Worm (Caenorhabditis elegans) whole organism, young adult: ENCODE data around the gene gcl-1.

Experiments
- ama-1 ChIP-seq, 3 experiments: fragments of 150-350 bp in 1 of 3; sonication (generic microtip) in 2 of 3; optimal IDR thresholded peaks; 2 replicates each; lab custom pipeline; 2014 to 2018; ENCODE audit warnings: missing biosample characterization in 2 of 3, missing genetic modification characterization in 2 of 3, missing genetic modification reagents in 2 of 3
- gei-17 ChIP-seq: fragments of 200-800 bp; sonication (Bioruptor generic); optimal IDR thresholded peaks from 2 replicates; lab custom pipeline; 2018; ENCODE audit warnings: mild to moderate bottlenecking, missing genetic modification characterization, missing compliant biosample characterization
- pha-4 ChIP-seq: fragments of 150-350 bp; sonication (generic microtip); optimal IDR thresholded peaks from 2 replicates; lab custom pipeline; 2014; ENCODE audit warnings: missing biosample characterization, missing genetic modification reagents, missing genetic modification characterization
- rec-8 ChIP-seq, 2 experiments: sonication (generic microtip); optimal IDR thresholded peaks; 2 replicates each; lab custom pipeline; 2016; ENCODE audit warnings: mild to moderate bottlenecking in 2 of 2, missing genetic modification characterization in 2 of 2, missing genetic modification reagents in 2 of 2, missing genotype in 2 of 2, missing biosample characterization in 1 of 2, missing compliant biosample characterization in 1 of 2, moderate library complexity in 1 of 2
- snpc-4 ChIP-seq, 5 experiments: fragments of 150-350 bp in 1 of 5; sonication (generic microtip) in 4 of 5; optimal IDR thresholded peaks; 2 replicates each; lab custom pipeline; 2014 to 2018; ENCODE audit warnings: missing genetic modification characterization in 5 of 5, missing biosample characterization in 3 of 5, antibody characterized with exemption in 2 of 5, mild to moderate bottlenecking in 2 of 5, missing compliant biosample characterization in 2 of 5, missing genotype in 2 of 5, moderate library complexity in 2 of 5, missing genetic modification reagents in 1 of 5
- zim-3 ChIP-seq: sonication (generic microtip); optimal IDR thresholded peaks from 2 replicates; lab custom pipeline; 2017; ENCODE audit warnings: mild to moderate bottlenecking, missing genetic modification characterization, moderate library complexity, missing compliant biosample characterization
- ztf-6 ChIP-seq: fragments of 200-800 bp; sonication (Bioruptor generic); IDR thresholded peaks from 2 replicates; pipeline ENCODE4 v1.3.6; 2022; ENCODE audit warnings: missing genetic modification reagents, missing genetic modification characterization, missing compliant biosample characterization

DNA sequence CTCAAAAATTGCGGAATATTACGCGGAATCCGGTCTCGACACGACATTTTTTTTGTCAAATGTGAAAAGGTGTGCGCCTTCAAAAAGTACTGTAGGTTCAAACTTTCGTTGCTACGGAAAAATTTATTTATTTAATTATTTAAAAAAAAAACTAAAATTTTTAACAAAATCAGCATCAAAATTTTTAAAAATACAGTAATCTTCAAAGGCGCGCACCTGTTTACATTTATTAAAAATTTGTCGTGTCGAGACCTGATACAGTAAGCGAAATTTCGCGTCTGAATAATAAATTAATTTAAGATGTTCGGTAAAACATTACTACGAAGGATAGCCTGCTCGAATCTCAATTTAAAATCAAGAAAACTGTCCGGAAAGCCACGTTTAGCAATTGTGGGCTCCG is 41.0 kb downstream of the gcl-1 start, which contains the start of gene Y62E10A.6:
- no peak for TF ChIP-seq ztf-6
- TF ChIP-seq snpc-4 (GFP tag; optimal IDR thresholded peaks at IDR 0.05; lab: Kevin White, UChicago), result no peak
- no peak for TF ChIP-seq snpc-4 (tag; optimal IDR thresholded peaks at IDR 0.05; lab: Kevin White, UChicago)
- no peak for TF ChIP-seq pha-4 (tag; lab: Kevin White, UChicago)
- no peak for TF ChIP-seq rec-8 (tag; optimal IDR thresholded peaks at IDR 0.05; lab: Kevin White, UChicago)
- no peak for TF ChIP-seq gei-17
- no peak for TF ChIP-seq zim-3 (tag; lab: Kevin White, UChicago)
- no peak for TF ChIP-seq ama-1 (optimal IDR thresholded peaks at IDR 0.05; lab: Kevin White, UChicago)
- no peak for TF ChIP-seq ama-1 (GFP tag; optimal IDR thresholded peaks at IDR 0.05; lab: Kevin White, UChicago)
